Fruit fly (Drosophila melanogaster) whole organism, embryonic: ENCODE results near the gene DEF8.
A peak's percentile ranks its signal among the peaks of the same experiment; 100 is the strongest.

Experiments
- Antp ChIP-seq: fragments of 200-800 bp; sonication (Bioruptor generic); optimal IDR thresholded peaks from 3 replicates; lab custom pipeline; 2016; ENCODE audit warnings: missing biosample characterization, missing genetic modification characterization
- Atf3 ChIP-seq: fragments of 200-800 bp; sonication (Bioruptor generic); optimal IDR thresholded peaks from 3 replicates; lab custom pipeline; 2016; ENCODE audit warnings: missing biosample characterization, missing genetic modification characterization
- BEAF-32 ChIP-seq: fragments of 200-800 bp; sonication (Bioruptor generic); optimal IDR thresholded peaks from 3 replicates; lab custom pipeline; 2017; ENCODE audit warnings: missing biosample characterization, missing genetic modification characterization, mild to moderate bottlenecking, moderate library complexity, missing genetic modification reagents
- CG10267 ChIP-seq: fragments of 200-800 bp; sonication (Bioruptor generic); optimal IDR thresholded peaks from 2 replicates; lab custom pipeline; 2018; ENCODE audit warnings: missing biosample characterization, mild to moderate bottlenecking, missing genetic modification characterization, moderate library complexity
- CG11723 ChIP-seq: fragments of 200-800 bp; sonication (Bioruptor generic); optimal IDR thresholded peaks from 2 replicates; lab custom pipeline; 2017; ENCODE audit warnings: missing biosample characterization, mild to moderate bottlenecking, missing genetic modification characterization
- CG1233 ChIP-seq: fragments of 200-800 bp; sonication (Bioruptor generic); optimal IDR thresholded peaks from 4 replicates; lab custom pipeline; 2018; ENCODE audit warnings: missing biosample characterization, mild to moderate bottlenecking, missing genetic modification characterization
- CG12942 ChIP-seq: fragments of 200-800 bp; sonication (Bioruptor generic); optimal IDR thresholded peaks from 3 replicates; lab custom pipeline; 2016; ENCODE audit warnings: missing biosample characterization, missing genetic modification characterization
- CG13424 ChIP-seq: fragments of 200-800 bp; sonication (Bioruptor generic); optimal IDR thresholded peaks from 2 replicates; lab custom pipeline; 2019; ENCODE audit warnings: missing biosample characterization, mild to moderate bottlenecking, missing genetic modification characterization, moderate library complexity
- CG14441 ChIP-seq: fragments of 200-800 bp; sonication (Bioruptor generic); IDR thresholded peaks from 2 replicates; pipeline ENCODE4 v1.3.6; 2022; ENCODE audit warnings: missing biosample characterization, missing genetic modification characterization
- CG15011 ChIP-seq: fragments of 200-800 bp; sonication (Bioruptor generic); optimal IDR thresholded peaks from 3 replicates; lab custom pipeline; 2018; ENCODE audit warnings: missing biosample characterization, mild to moderate bottlenecking, missing genetic modification characterization
- CG15073 ChIP-seq: fragments of 200-800 bp; sonication (Bioruptor generic); optimal IDR thresholded peaks from 2 replicates; lab custom pipeline; 2016; ENCODE audit warnings: missing biosample characterization, missing genetic modification characterization
- CG15269 ChIP-seq: fragments of 200-800 bp; sonication (Bioruptor generic); optimal IDR thresholded peaks from 2 replicates; lab custom pipeline; 2018; ENCODE audit warnings: missing biosample characterization, mild to moderate bottlenecking, missing genetic modification characterization, moderate library complexity
- CG15696 ChIP-seq: fragments of 200-800 bp; sonication (Bioruptor generic); optimal IDR thresholded peaks from 2 replicates; lab custom pipeline; 2019; ENCODE audit warnings: missing biosample characterization, mild to moderate bottlenecking, missing genetic modification characterization, moderate library complexity
- CG16815 ChIP-seq: fragments of 200-800 bp; sonication (Bioruptor generic); optimal IDR thresholded peaks from 3 replicates; lab custom pipeline; 2017; ENCODE audit warnings: missing biosample characterization, mild to moderate bottlenecking, missing genetic modification characterization
- CG2199 ChIP-seq: fragments of 200-800 bp; sonication (Bioruptor generic); IDR thresholded peaks from 3 replicates; pipeline ENCODE4 v1.3.6; 2022; ENCODE audit warnings: missing biosample characterization, missing genetic modification characterization
- CG31224 ChIP-seq: fragments of 200-800 bp; sonication (Bioruptor generic); IDR thresholded peaks from 2 replicates; pipeline ENCODE4 v1.3.6; 2022; ENCODE audit warnings: missing biosample characterization, missing genetic modification characterization
- CG3726 ChIP-seq: fragments of 200-800 bp; sonication (Bioruptor generic); IDR thresholded peaks from 3 replicates; pipeline ENCODE4, ENCODE4 v1.3.6; 2022; ENCODE audit warnings: missing biosample characterization, missing genetic modification characterization
- CG7271 ChIP-seq: fragments of 200-800 bp; sonication (Bioruptor generic); optimal IDR thresholded peaks from 2 replicates; lab custom pipeline; 2018; ENCODE audit warnings: missing biosample characterization, mild to moderate bottlenecking, missing genetic modification characterization, moderate library complexity
- CG7372 ChIP-seq: fragments of 200-800 bp; sonication (Bioruptor generic); IDR thresholded peaks from 2 replicates; pipeline ENCODE4 v1.3.6; 2022; ENCODE audit warnings: missing biosample characterization, missing genetic modification characterization
- CG8281 ChIP-seq: fragments of 200-800 bp; sonication (Bioruptor generic); optimal IDR thresholded peaks from 2 replicates; lab custom pipeline; 2018; ENCODE audit warnings: missing biosample characterization, mild to moderate bottlenecking, missing genetic modification characterization, moderate library complexity
- Dref ChIP-seq: fragments of 200-800 bp; sonication (Bioruptor generic); IDR thresholded peaks from 2 replicates; pipeline ENCODE4 v1.3.6; 2022; ENCODE audit warnings: missing biosample characterization, missing genetic modification characterization
- E2f2 ChIP-seq: fragments of 200-800 bp; sonication (Bioruptor generic); IDR thresholded peaks from 2 replicates; pipeline ENCODE4 v1.3.6; 2022; ENCODE audit warnings: missing biosample characterization, missing genetic modification characterization
- ERR ChIP-seq: fragments of 200-800 bp; sonication (Bioruptor generic); optimal IDR thresholded peaks from 2 replicates; lab custom pipeline; 2016; ENCODE audit warnings: missing biosample characterization, missing genetic modification characterization
- GATAe ChIP-seq: fragments of 200-800 bp; sonication (Bioruptor generic); conservative IDR thresholded peaks from 2 replicates; pipeline ENCODE4 v1.3.6; 2022; ENCODE audit warnings: missing biosample characterization, missing genetic modification characterization
- Gug ChIP-seq: fragments of 200-800 bp; sonication (Bioruptor generic); IDR thresholded peaks from 4 replicates; pipeline ENCODE4 v1.3.6; 2022; ENCODE audit warnings: missing biosample characterization, missing genetic modification characterization
- HHEX ChIP-seq: fragments of 200-800 bp; sonication (Bioruptor generic); optimal IDR thresholded peaks from 3 replicates; lab custom pipeline; 2017; ENCODE audit warnings: missing biosample characterization, mild to moderate bottlenecking, missing genetic modification characterization, missing genetic modification reagents
- Hand ChIP-seq: fragments of 200-800 bp; sonication (Bioruptor generic); optimal IDR thresholded peaks from 2 replicates; lab custom pipeline; 2017; ENCODE audit warnings: mild to moderate bottlenecking, missing biosample characterization, missing genetic modification reagents, missing genetic modification characterization
- NFAT ChIP-seq: fragments of 200-800 bp; sonication (Bioruptor generic); IDR thresholded peaks from 2 replicates; pipeline ENCODE4 v1.3.6; 2022; ENCODE audit warnings: missing biosample characterization, missing genetic modification characterization
- PHDP ChIP-seq: fragments of 200-800 bp; sonication (Bioruptor generic); optimal IDR thresholded peaks from 3 replicates; lab custom pipeline; 2018; ENCODE audit warnings: missing biosample characterization, mild to moderate bottlenecking, missing genetic modification characterization, moderate library complexity
- Usf ChIP-seq: fragments of 200-800 bp; sonication (Bioruptor generic); optimal IDR thresholded peaks from 2 replicates; lab custom pipeline; 2017; ENCODE audit warnings: missing genotype, missing biosample characterization, missing genetic modification characterization
- Vsx1 ChIP-seq: fragments of 200-800 bp; sonication (Bioruptor generic); optimal IDR thresholded peaks from 2 replicates; lab custom pipeline; 2017; ENCODE audit warnings: missing biosample characterization, mild to moderate bottlenecking, missing genetic modification characterization, missing genetic modification reagents
- bbx ChIP-seq: fragments of 200-800 bp; sonication (Bioruptor generic); IDR thresholded peaks from 2 replicates; pipeline ENCODE4 v1.3.6; 2022; ENCODE audit warnings: missing biosample characterization, missing genetic modification characterization; ENCODE audit not compliant: partially characterized antibody
- bcd ChIP-seq: fragments of 200-800 bp; sonication (Bioruptor generic); optimal IDR thresholded peaks from 2 replicates; lab custom pipeline; 2017; ENCODE audit warnings: missing biosample characterization, mild to moderate bottlenecking, missing genetic modification characterization
- bowl ChIP-seq: fragments of 200-800 bp; sonication (Bioruptor generic); IDR thresholded peaks from 2 replicates; pipeline ENCODE4 v1.3.6; 2022; ENCODE audit warnings: missing biosample characterization, missing genetic modification characterization
- ci ChIP-seq: fragments of 200-800 bp; sonication (Bioruptor generic); IDR thresholded peaks from 3 replicates; pipeline ENCODE4 v1.3.6; 2022; ENCODE audit warnings: missing biosample characterization, missing genetic modification characterization
- esg ChIP-seq: fragments of 200-800 bp; sonication (Bioruptor generic); conservative IDR thresholded peaks from 2 replicates; pipeline ENCODE4 v1.3.6; 2022; ENCODE audit warnings: missing biosample characterization, missing genetic modification characterization
- exex ChIP-seq: fragments of 200-800 bp; sonication (Bioruptor generic); optimal IDR thresholded peaks from 4 replicates; lab custom pipeline; 2018; ENCODE audit warnings: missing biosample characterization, mild to moderate bottlenecking, missing genetic modification characterization, moderate library complexity
- fd96Cb ChIP-seq: fragments of 200-800 bp; sonication (Bioruptor generic); optimal IDR thresholded peaks from 2 replicates; lab custom pipeline; 2018; ENCODE audit warnings: missing biosample characterization, mild to moderate bottlenecking, missing genetic modification characterization, moderate library complexity
- ftz-f1 ChIP-seq: fragments of 200-800 bp; sonication (Bioruptor generic); optimal IDR thresholded peaks from 2 replicates; lab custom pipeline; 2016; ENCODE audit warnings: missing biosample characterization, missing genetic modification characterization
- gfzf ChIP-seq: fragments of 200-800 bp; sonication (Bioruptor generic); optimal IDR thresholded peaks from 2 replicates; lab custom pipeline; 2016; ENCODE audit warnings: missing biosample characterization, mild to moderate bottlenecking, missing genetic modification characterization, moderate library complexity
- grn ChIP-seq: fragments of 200-800 bp; sonication (Bioruptor generic); optimal IDR thresholded peaks from 3 replicates; lab custom pipeline; 2017; ENCODE audit warnings: missing biosample characterization, missing genetic modification characterization
- hth ChIP-seq: fragments of >200 bp; optimal IDR thresholded peaks from 2 replicates; lab custom pipeline; 2017; ENCODE audit warnings: inconsistent platforms
- inv ChIP-seq: fragments of 200-800 bp; sonication (Bioruptor generic); IDR thresholded peaks from 2 replicates; pipeline ENCODE4 v1.3.6; 2022; ENCODE audit warnings: missing biosample characterization, missing genetic modification characterization; ENCODE audit not compliant: partially characterized antibody
- psq ChIP-seq: fragments of 200-800 bp; sonication (Bioruptor generic); optimal IDR thresholded peaks from 2 replicates; lab custom pipeline; 2017; ENCODE audit warnings: missing biosample characterization, missing genetic modification characterization
- pum ChIP-seq: fragments of 200-800 bp; sonication (Bioruptor generic); optimal IDR thresholded peaks from 2 replicates; lab custom pipeline; 2016; ENCODE audit warnings: missing biosample characterization, missing genetic modification characterization
- repo ChIP-seq: fragments of 200-800 bp; sonication (Bioruptor generic); optimal IDR thresholded peaks from 2 replicates; lab custom pipeline; 2016; ENCODE audit warnings: missing biosample characterization, missing genetic modification characterization
- sqz ChIP-seq: fragments of 200-800 bp; sonication (Bioruptor generic); optimal IDR thresholded peaks from 3 replicates; lab custom pipeline; 2018; ENCODE audit warnings: missing biosample characterization, mild to moderate bottlenecking, missing genetic modification characterization
- ssp ChIP-seq: fragments of 200-800 bp; sonication (Bioruptor generic); IDR thresholded peaks from 2 replicates; pipeline ENCODE4 v1.3.6; 2022; ENCODE audit warnings: missing biosample characterization, missing genetic modification characterization
- tll ChIP-seq, 2 experiments: fragments of 200-800 bp in 1 of 2; fragments of >200 bp in 1 of 2; sonication (Bioruptor generic) in 1 of 2; optimal IDR thresholded peaks; 2 replicates each; lab custom pipeline; 2017 to 2019; ENCODE audit warnings: missing biosample characterization in 2 of 2, missing genetic modification characterization in 2 of 2, mild to moderate bottlenecking in 1 of 2, moderate library complexity in 1 of 2
- ttk ChIP-seq: fragments of 200-800 bp; sonication (Bioruptor generic); IDR thresholded peaks from 2 replicates; pipeline ENCODE4 v2.1.2; 2022; ENCODE audit warnings: missing biosample characterization, missing genetic modification characterization

The DEF8 gene

DNA sequence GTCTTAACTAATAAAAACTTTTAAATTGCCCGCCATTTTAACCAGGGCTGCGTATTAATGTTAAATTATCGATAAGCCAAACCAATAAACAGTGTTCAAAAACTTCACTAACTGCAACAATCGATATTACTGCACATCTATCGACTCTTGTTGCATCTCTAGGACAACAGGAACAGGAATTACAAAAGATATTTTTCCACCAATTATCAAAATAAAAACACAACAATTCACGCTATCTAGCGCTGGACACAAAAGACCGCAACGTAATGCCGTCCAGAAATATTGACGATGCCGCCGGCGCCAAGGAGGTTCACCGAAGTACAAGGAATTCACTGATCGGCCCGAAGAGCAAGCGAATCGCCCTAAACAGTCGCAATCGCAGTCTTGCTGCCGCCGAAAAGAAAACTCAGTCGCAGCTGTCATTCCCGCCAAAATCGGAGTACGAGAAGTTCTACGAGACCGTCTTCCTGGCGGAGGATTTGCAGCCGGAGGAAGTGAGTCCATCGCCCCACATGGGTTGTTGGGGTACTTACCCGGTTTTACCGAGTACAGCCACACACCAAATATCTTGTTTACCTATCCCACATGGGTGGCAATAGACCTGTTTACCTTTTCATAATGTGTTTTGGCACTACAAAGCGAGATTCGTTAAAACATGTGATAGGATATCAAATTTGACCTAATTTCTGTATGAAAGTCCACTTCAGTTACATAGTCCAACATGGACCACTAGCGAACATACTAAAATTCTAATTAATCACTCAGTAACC lies 15.8 kb upstream of the DEF8 start, which contains the start of gene vers (continued):
- TF ChIP-seq bbx: peak; percentile 95
- TF ChIP-seq GATAe (GFP tag; lab: Robert Waterston, UW): no peak
- TF ChIP-seq Dref (GFP tag; lab: Robert Waterston, UW): peak; percentile 97
- no peak for TF ChIP-seq CG13424
- TF ChIP-seq exex (tag; lab: Kevin White, UChicago): no peak
- TF ChIP-seq CG14441 (GFP tag; lab: Robert Waterston, UW): no peak
- TF ChIP-seq Vsx1 (GFP tag; lab: Kevin White, UChicago): no peak
- no peak for TF ChIP-seq Atf3 (GFP tag; lab: Kevin White, UChicago)
- TF ChIP-seq tll (GFP tag; optimal IDR thresholded peaks at IDR 0.05; lab: Kevin White, UChicago): no peak
- no peak for TF ChIP-seq grn
- 0 out of 2 replicates have a peak, but pooled peaks have one; percentile 26 for TF ChIP-seq NFAT (GFP tag; lab: Robert Waterston, UW)
- no peak for TF ChIP-seq hth (lab: Kevin White, UChicago)
- no peak for TF ChIP-seq ftz-f1 (GFP tag; lab: Kevin White, UChicago)
- no peak for TF ChIP-seq CG1233 (GFP tag; lab: Kevin White, UChicago)
- peak; percentile 33 for TF ChIP-seq ERR (GFP tag; lab: Kevin White, UChicago)
- no peak for TF ChIP-seq repo (GFP tag; lab: Kevin White, UChicago)
- TF ChIP-seq pum: no peak
- TF ChIP-seq psq (GFP tag; lab: Kevin White, UChicago): no peak
- peak; percentile 98 for TF ChIP-seq CG10267 (tag; lab: Kevin White, UChicago)
- no peak for TF ChIP-seq sqz
- TF ChIP-seq CG15011 (GFP tag; lab: Kevin White, UChicago): no peak
- no peak for TF ChIP-seq HHEX (GFP tag; lab: Kevin White, UChicago)
- TF ChIP-seq CG7372 (GFP tag; lab: Robert Waterston, UW): no peak
- TF ChIP-seq ttk (GFP tag; lab: Robert Waterston, UW): no peak
- TF ChIP-seq Antp (GFP tag; lab: Kevin White, UChicago): no peak
- no peak for TF ChIP-seq CG12942 (GFP tag; lab: Kevin White, UChicago)
- no peak for TF ChIP-seq CG15269 (tag; lab: Kevin White, UChicago)
- TF ChIP-seq fd96Cb (tag; lab: Kevin White, UChicago): no peak
- TF ChIP-seq CG3726: no peak
- TF ChIP-seq CG2199 (GFP tag; lab: Robert Waterston, UW): no peak
- no peak for TF ChIP-seq Hand (GFP tag; lab: Kevin White, UChicago)
- TF ChIP-seq CG16815 (GFP tag; lab: Kevin White, UChicago): no peak
- no peak for TF ChIP-seq esg (GFP tag; lab: Robert Waterston, UW)
- peak; percentile 98 for TF ChIP-seq E2f2 (GFP tag; lab: Robert Waterston, UW)
- no peak for TF ChIP-seq bowl
- TF ChIP-seq gfzf: peak; percentile 12
- TF ChIP-seq CG31224 (GFP tag; lab: Robert Waterston, UW): no peak
- peak; percentile 93 for TF ChIP-seq BEAF-32 (GFP tag; lab: Kevin White, UChicago)
- no peak for TF ChIP-seq CG15696 (tag; lab: Kevin White, UChicago)
- no peak for TF ChIP-seq ssp
- TF ChIP-seq CG8281 (tag; lab: Kevin White, UChicago): no peak
- TF ChIP-seq CG11723 (GFP tag; lab: Kevin White, UChicago): no peak
- TF ChIP-seq CG7271 (tag; lab: Kevin White, UChicago): no peak
- TF ChIP-seq inv: peak; percentile 90
- TF ChIP-seq PHDP (tag; lab: Kevin White, UChicago): no peak
- TF ChIP-seq Usf: no peak
- no peak for TF ChIP-seq bcd (GFP tag; lab: Kevin White, UChicago)
- no peak for TF ChIP-seq CG15073 (GFP tag; lab: Kevin White, UChicago)
- no peak for TF ChIP-seq Gug (GFP tag; lab: Robert Waterston, UW)
- TF ChIP-seq ci (GFP tag; lab: Robert Waterston, UW): peak; percentile 32; the same call in 2 of the 3 replicates
